Worm (Caenorhabditis elegans): Measurements from ENCODE around the gene dpy-20.

- no peak for TF ChIP-seq lsy-2 (tag; optimal IDR thresholded peaks at IDR 0.05)
- TF ChIP-seq pha-4 (tag; optimal IDR thresholded peaks at IDR 0.05) = no peak
- no peak for TF ChIP-seq ceh-39 (tag; optimal IDR thresholded peaks at IDR 0.05)
- no peak for TF ChIP-seq blmp-1 (tag; optimal IDR thresholded peaks at IDR 0.05)
These were observed 32.7 kb downstream of the dpy-20 start, which contains the start of gene atg-4.2 for ce11 chrIV:11668001-11668400.
